Worm (Caenorhabditis elegans) whole organism, L2 larva: ENCODE data around the gene F09C6.11.

Experiments used
- F13H6.1 ChIP-seq: sonication (generic microtip); optimal IDR thresholded peaks from 2 replicates; lab custom pipeline; 2016; ENCODE audit warnings: missing genetic modification characterization, missing compliant biosample characterization
- R02D3.7 ChIP-seq: fragments of 150-350 bp; optimal IDR thresholded peaks from 2 replicates; lab custom pipeline; 2014; ENCODE audit warnings: missing biosample characterization, missing genetic modification characterization
- Y55F3AM.14 ChIP-seq: fragments of 200-800 bp; sonication (Bioruptor generic); optimal IDR thresholded peaks from 2 replicates; lab custom pipeline; 2018; ENCODE audit warnings: mild to moderate bottlenecking, missing genetic modification characterization, missing compliant biosample characterization
- ZK546.5 ChIP-seq: sonication (generic microtip); optimal IDR thresholded peaks from 2 replicates; lab custom pipeline; 2017; ENCODE audit warnings: missing biosample characterization, missing genetic modification characterization
- alr-1 ChIP-seq: fragments of 150-350 bp; optimal IDR thresholded peaks from 2 replicates; lab custom pipeline; 2014; ENCODE audit warnings: missing biosample characterization, missing genetic modification characterization
- aly-2 ChIP-seq: fragments of 150-350 bp; optimal IDR thresholded peaks from 2 replicates; lab custom pipeline; 2014; ENCODE audit warnings: missing biosample characterization, missing genetic modification characterization
- ceh-16 ChIP-seq: fragments of 150-350 bp; optimal IDR thresholded peaks from 2 replicates; lab custom pipeline; 2014; ENCODE audit warnings: missing biosample characterization, missing genetic modification characterization
- crh-2 ChIP-seq: sonication (generic microtip); optimal IDR thresholded peaks from 2 replicates; lab custom pipeline; 2017; ENCODE audit warnings: missing biosample characterization, missing genetic modification characterization
- egl-27 ChIP-seq: sonication (generic microtip); optimal IDR thresholded peaks from 3 replicates; lab custom pipeline; 2017; ENCODE audit warnings: missing biosample characterization, missing genetic modification reagents, missing genetic modification characterization
- elt-1 ChIP-seq: fragments of 150-350 bp; optimal IDR thresholded peaks from 2 replicates; lab custom pipeline; 2014; ENCODE audit warnings: missing biosample characterization, missing genetic modification characterization
- elt-3 ChIP-seq: sonication (generic microtip); optimal IDR thresholded peaks from 2 replicates; lab custom pipeline; 2017; ENCODE audit warnings: missing biosample characterization, missing genetic modification characterization
- fos-1 ChIP-seq: fragments of 150-350 bp; optimal IDR thresholded peaks from 2 replicates; lab custom pipeline; 2014; ENCODE audit warnings: missing biosample characterization, missing genetic modification characterization
- gmeb-1 ChIP-seq: fragments of 150-350 bp; optimal IDR thresholded peaks from 2 replicates; lab custom pipeline; 2014; ENCODE audit warnings: missing biosample characterization, missing genetic modification characterization
- lin-11 ChIP-seq: fragments of 150-350 bp; sonication (generic microtip); optimal IDR thresholded peaks from 2 replicates; lab custom pipeline; 2014; ENCODE audit warnings: missing biosample characterization, missing genetic modification characterization, inconsistent platforms, mixed read lengths
- lin-13 ChIP-seq: fragments of 150-350 bp; optimal IDR thresholded peaks from 2 replicates; lab custom pipeline; 2014; ENCODE audit warnings: missing biosample characterization, missing genetic modification reagents, missing genetic modification characterization
- lin-39 ChIP-seq: fragments of 150-350 bp; optimal IDR thresholded peaks from 2 replicates; lab custom pipeline; 2014; ENCODE audit warnings: missing biosample characterization, missing genetic modification reagents, missing genetic modification characterization
- lsy-2 ChIP-seq, 2 experiments: fragments of 150-350 bp in 1 of 2; sonication (generic microtip) in 1 of 2; optimal IDR thresholded peaks; 2 replicates each; lab custom pipeline; 2014 to 2017; ENCODE audit warnings: missing biosample characterization in 2 of 2, missing genetic modification characterization in 2 of 2
- mab-5 ChIP-seq: fragments of 150-350 bp; optimal IDR thresholded peaks from 2 replicates; lab custom pipeline; 2014; ENCODE audit warnings: missing biosample characterization, missing genetic modification characterization
- mbf-1 ChIP-seq: sonication (generic microtip); optimal IDR thresholded peaks from 2 replicates; lab custom pipeline; 2017; ENCODE audit warnings: missing biosample characterization, missing genetic modification characterization
- mdl-1 ChIP-seq, 2 experiments: fragments of 150-350 bp in 1 of 2; sonication (generic microtip) in 1 of 2; optimal IDR thresholded peaks; 2 replicates each; lab custom pipeline; 2017; ENCODE audit warnings: missing biosample characterization in 2 of 2, missing genetic modification characterization in 2 of 2
- nhr-11 ChIP-seq: fragments of 150-350 bp; optimal IDR thresholded peaks from 2 replicates; lab custom pipeline; 2014; ENCODE audit warnings: missing biosample characterization, missing genetic modification characterization
- nhr-12 ChIP-seq: fragments of 150-350 bp; optimal IDR thresholded peaks from 2 replicates; lab custom pipeline; 2014; ENCODE audit warnings: missing biosample characterization, missing genetic modification characterization
- nhr-129 ChIP-seq: fragments of 150-350 bp; optimal IDR thresholded peaks from 2 replicates; lab custom pipeline; 2014; ENCODE audit warnings: missing biosample characterization, missing genetic modification characterization
- nhr-21 ChIP-seq: fragments of 150-350 bp; optimal IDR thresholded peaks from 2 replicates; lab custom pipeline; 2014; ENCODE audit warnings: missing biosample characterization, missing genetic modification characterization
- nhr-23 ChIP-seq: fragments of 150-350 bp; optimal IDR thresholded peaks from 2 replicates; lab custom pipeline; 2014; ENCODE audit warnings: missing biosample characterization, missing genetic modification reagents, missing genetic modification characterization
- nhr-237 ChIP-seq: fragments of 150-350 bp; optimal IDR thresholded peaks from 2 replicates; lab custom pipeline; 2014; ENCODE audit warnings: missing biosample characterization, missing genetic modification characterization
- nhr-25 ChIP-seq: fragments of 150-350 bp; sonication (generic microtip); optimal IDR thresholded peaks from 3 replicates; lab custom pipeline; 2014; ENCODE audit warnings: missing biosample characterization, missing genetic modification characterization
- nhr-6 ChIP-seq: fragments of 150-350 bp; optimal IDR thresholded peaks from 2 replicates; lab custom pipeline; 2014; ENCODE audit warnings: missing biosample characterization, missing genetic modification characterization
- nhr-77 ChIP-seq: fragments of 150-350 bp; optimal IDR thresholded peaks from 2 replicates; lab custom pipeline; 2014; ENCODE audit warnings: missing biosample characterization, missing genetic modification characterization
- peb-1 ChIP-seq: fragments of 150-350 bp; optimal IDR thresholded peaks from 2 replicates; lab custom pipeline; 2014; ENCODE audit warnings: missing biosample characterization, missing genetic modification characterization
- sem-4 ChIP-seq: fragments of 150-350 bp; optimal IDR thresholded peaks from 2 replicates; lab custom pipeline; 2014; ENCODE audit warnings: missing biosample characterization, missing genetic modification reagents, missing genetic modification characterization
- skn-1 ChIP-seq: sonication (generic microtip); optimal IDR thresholded peaks from 2 replicates; lab custom pipeline; 2017; ENCODE audit warnings: missing biosample characterization, missing genetic modification characterization
- sma-3 ChIP-seq: sonication (generic microtip); optimal IDR thresholded peaks from 2 replicates; lab custom pipeline; 2016; ENCODE audit warnings: missing genetic modification reagents, missing genetic modification characterization, missing compliant biosample characterization
- sma-9 ChIP-seq, 2 experiments: fragments of 150-350 bp in 1 of 2; sonication (generic microtip) in 1 of 2; optimal IDR thresholded peaks; 2 replicates each; lab custom pipeline; 2014 to 2016; ENCODE audit warnings: missing genetic modification characterization in 2 of 2, mild to moderate bottlenecking in 1 of 2, missing biosample characterization in 1 of 2, missing compliant biosample characterization in 1 of 2, missing genetic modification reagents in 1 of 2, moderate library complexity in 1 of 2
- snpc-4 ChIP-seq: fragments of 150-350 bp; optimal IDR thresholded peaks from 2 replicates; lab custom pipeline; 2014; ENCODE audit warnings: missing biosample characterization, missing genetic modification characterization
- unc-55 ChIP-seq: fragments of 150-350 bp; sonication (generic microtip); optimal IDR thresholded peaks from 3 replicates; lab custom pipeline; 2014; ENCODE audit warnings: missing biosample characterization, missing genetic modification reagents, missing genetic modification characterization
- zag-1 ChIP-seq: fragments of 150-350 bp; optimal IDR thresholded peaks from 2 replicates; lab custom pipeline; 2014; ENCODE audit warnings: missing biosample characterization, missing genetic modification characterization

The F09C6.11 gene

ce11 chrV:16916079-16916478 is 34.0 kb upstream of the F09C6.11 start, which contains the start of gene F09C6.10:
F09C6.10 (minus strand) TSS chrV:16916179.
- no peak for TF ChIP-seq lsy-2 (tag; optimal IDR thresholded peaks at IDR 0.05; lab: Kevin White, UChicago)
- no peak for TF ChIP-seq aly-2 (tag; lab: Kevin White, UChicago)
- TF ChIP-seq nhr-12 = no peak
- TF ChIP-seq nhr-25 (tag; lab: Kevin White, UChicago) = no peak
- no peak for TF ChIP-seq mab-5 (tag; lab: Kevin White, UChicago)
- TF ChIP-seq Y55F3AM.14 (GFP tag; lab: Kevin White, UChicago) = no peak
- TF ChIP-seq lin-11 (tag; lab: Kevin White, UChicago) = no peak
- no peak for TF ChIP-seq peb-1
- no peak for TF ChIP-seq crh-2
- TF ChIP-seq gmeb-1 (tag; lab: Kevin White, UChicago) = no peak
- TF ChIP-seq ceh-16 = no peak
- TF ChIP-seq mdl-1 (tag; optimal IDR thresholded peaks at IDR 0.05; lab: Kevin White, UChicago) = no peak
- no peak for TF ChIP-seq nhr-237 (tag; lab: Kevin White, UChicago)
- TF ChIP-seq nhr-129 = no peak
- TF ChIP-seq lin-39 (tag; lab: Kevin White, UChicago) = no peak
- no peak for TF ChIP-seq skn-1 (tag; lab: Kevin White, UChicago)
- no peak for TF ChIP-seq snpc-4
- no peak for TF ChIP-seq nhr-21 (tag; lab: Kevin White, UChicago)

- TF ChIP-seq R02D3.7 (tag; lab: Kevin White, UChicago) = no peak
- no peak for TF ChIP-seq lin-13 (GFP tag; lab: Kevin White, UChicago)
- no peak for TF ChIP-seq unc-55 (GFP tag; lab: Kevin White, UChicago)
Observed at ce11 chrV:16911934-16912333, 29.8 kb upstream of the F09C6.11 start, which contains the start of gene nhr-116. nhr-116 (plus strand) TSS chrV:16912234.

- TF ChIP-seq egl-27 (tag; lab: Kevin White, UChicago) (no peak), fos-1 (tag; lab: Kevin White, UChicago) (peak; percentile 44), nhr-129 (no peak), nhr-11 (tag; lab: Kevin White, UChicago) (no peak), sem-4 (no peak), crh-2 (no peak), nhr-21 (tag; lab: Kevin White, UChicago) (no peak)
Observed at ce11 chrV:16911294-16911693, 29.2 kb upstream of the F09C6.11 start.

ce11 chrV:16910864-16911263 is 28.8 kb upstream of the F09C6.11 start:
- TF ChIP-seq unc-55 (GFP tag; lab: Kevin White, UChicago) = peak; percentile 18
- no peak for TF ChIP-seq nhr-237 (tag; lab: Kevin White, UChicago)
- TF ChIP-seq nhr-129 = peak; percentile 6
- TF ChIP-seq sma-9 (GFP tag; optimal IDR thresholded peaks at IDR 0.05; lab: Kevin White, UChicago) = peak; percentile 7
- no peak for TF ChIP-seq sma-9 (tag; optimal IDR thresholded peaks at IDR 0.05; lab: Kevin White, UChicago)
- TF ChIP-seq ZK546.5 = no peak
- no peak for TF ChIP-seq sma-3 (GFP tag; lab: Kevin White, UChicago)

ce11 chrV:16909871-16910270 is 27.8 kb upstream of the F09C6.11 start, which contains the start of gene F09C6.16:
F09C6.16 (minus strand) TSS chrV:16909971.
- TF ChIP-seq sma-3 (GFP tag; lab: Kevin White, UChicago) = no peak
- no peak for TF ChIP-seq nhr-23
- TF ChIP-seq snpc-4 = no peak
- no peak for TF ChIP-seq nhr-12
- TF ChIP-seq mab-5 (tag; lab: Kevin White, UChicago) = no peak
- no peak for TF ChIP-seq nhr-25 (tag; lab: Kevin White, UChicago)
- no peak for TF ChIP-seq zag-1 (tag; lab: Kevin White, UChicago)
- no peak for TF ChIP-seq lsy-2 (tag; optimal IDR thresholded peaks at IDR 0.05; lab: Kevin White, UChicago)
- no peak for TF ChIP-seq fos-1 (tag; lab: Kevin White, UChicago)
- TF ChIP-seq F13H6.1 = no peak
- no peak for TF ChIP-seq peb-1
- TF ChIP-seq sma-9 (GFP tag; optimal IDR thresholded peaks at IDR 0.05; lab: Kevin White, UChicago) = no peak
- no peak for TF ChIP-seq sma-9 (tag; optimal IDR thresholded peaks at IDR 0.05; lab: Kevin White, UChicago)
- no peak for TF ChIP-seq lin-13 (GFP tag; lab: Kevin White, UChicago)
- TF ChIP-seq, all 48 proteins: peak for 0

ce11 chrV:16904612-16905011 is 22.5 kb upstream of the F09C6.11 start, which contains the start of gene nhr-262:
nhr-262 (plus strand) TSS chrV:16904912.
- TF ChIP-seq unc-55 (GFP tag; lab: Kevin White, UChicago) (no peak), ceh-16 (no peak), nhr-25 (tag; lab: Kevin White, UChicago) (no peak), mbf-1 (tag; lab: Kevin White, UChicago) (no peak), nhr-6 (no peak), alr-1 (tag; lab: Kevin White, UChicago) (no peak), elt-3 (tag; lab: Kevin White, UChicago) (no peak), peb-1 (no peak), elt-1 (tag; lab: Kevin White, UChicago) (no peak), nhr-77 (no peak), lin-11 (tag; lab: Kevin White, UChicago) (no peak), mab-5 (tag; lab: Kevin White, UChicago) (no peak)
- TF ChIP-seq, all 48 proteins: peak for 0
